Fruit fly (Drosophila melanogaster) whole organism, embryonic: Measurements from ENCODE around the gene CG1532.

ENCODE experiments used
- Atf6 ChIP-seq: fragments of 200-800 bp; sonication (Bioruptor generic); IDR thresholded peaks from 2 replicates; pipeline ENCODE4 v1.3.6; 2022; ENCODE audit warnings: missing biosample characterization, missing genetic modification characterization
- CG12391 ChIP-seq: fragments of 200-800 bp; sonication (Bioruptor generic); optimal IDR thresholded peaks from 3 replicates; lab custom pipeline; 2018; ENCODE audit warnings: missing biosample characterization, mild to moderate bottlenecking, missing genetic modification characterization, moderate library complexity
- CG13296 ChIP-seq: fragments of 200-800 bp; sonication (Bioruptor generic); optimal IDR thresholded peaks from 3 replicates; lab custom pipeline; 2018; ENCODE audit warnings: missing biosample characterization, mild to moderate bottlenecking, missing genetic modification characterization
- CG13775 ChIP-seq: fragments of 200-800 bp; sonication (Bioruptor generic); optimal IDR thresholded peaks from 3 replicates; lab custom pipeline; 2017; ENCODE audit warnings: missing biosample characterization, mild to moderate bottlenecking, missing genetic modification characterization
- CG15479 ChIP-seq: fragments of 200-800 bp; sonication (Bioruptor generic); optimal IDR thresholded peaks from 3 replicates; lab custom pipeline; 2019; ENCODE audit warnings: missing biosample characterization, mild to moderate bottlenecking, missing genetic modification characterization, moderate library complexity
- CG15696 ChIP-seq: fragments of 200-800 bp; sonication (Bioruptor generic); optimal IDR thresholded peaks from 2 replicates; lab custom pipeline; 2019; ENCODE audit warnings: missing biosample characterization, mild to moderate bottlenecking, missing genetic modification characterization, moderate library complexity
- CG1602 ChIP-seq: fragments of 200-800 bp; sonication (Bioruptor generic); optimal IDR thresholded peaks from 3 replicates; lab custom pipeline; 2016; ENCODE audit warnings: missing biosample characterization, missing genetic modification characterization
- CG16813 ChIP-seq: fragments of 200-800 bp; sonication (Bioruptor generic); IDR thresholded peaks from 3 replicates; pipeline ENCODE4 v1.3.6; 2022; ENCODE audit warnings: missing biosample characterization, missing genetic modification characterization; ENCODE audit not compliant: partially characterized antibody
- CG16815 ChIP-seq: fragments of 200-800 bp; sonication (Bioruptor generic); optimal IDR thresholded peaks from 3 replicates; lab custom pipeline; 2017; ENCODE audit warnings: missing biosample characterization, mild to moderate bottlenecking, missing genetic modification characterization
- CG17568 ChIP-seq: fragments of 200-800 bp; sonication (Bioruptor generic); optimal IDR thresholded peaks from 2 replicates; lab custom pipeline; 2018; ENCODE audit warnings: missing biosample characterization, mild to moderate bottlenecking, missing genetic modification characterization, moderate library complexity
- CG2116 ChIP-seq: fragments of 200-800 bp; sonication (Bioruptor generic); optimal IDR thresholded peaks from 3 replicates; lab custom pipeline; 2018; ENCODE audit warnings: missing biosample characterization, mild to moderate bottlenecking, missing genetic modification characterization
- CG2120 ChIP-seq: fragments of 200-800 bp; sonication (Bioruptor generic); optimal IDR thresholded peaks from 3 replicates; lab custom pipeline; 2016; ENCODE audit warnings: missing biosample characterization, missing genetic modification characterization
- CG3281 ChIP-seq: fragments of 200-800 bp; sonication (Bioruptor generic); optimal IDR thresholded peaks from 3 replicates; lab custom pipeline; 2017; ENCODE audit warnings: missing biosample characterization, mild to moderate bottlenecking, missing genetic modification characterization
- CG3847 ChIP-seq: fragments of 200-800 bp; sonication (Bioruptor generic); IDR thresholded peaks from 2 replicates; pipeline ENCODE4 v1.3.6; 2022; ENCODE audit warnings: missing biosample characterization, missing genetic modification characterization
- CG8388 ChIP-seq: fragments of 200-800 bp; sonication (Bioruptor generic); optimal IDR thresholded peaks from 2 replicates; lab custom pipeline; 2019; ENCODE audit warnings: missing biosample characterization, mild to moderate bottlenecking, missing genetic modification characterization, moderate library complexity
- CG8924 ChIP-seq: fragments of 200-800 bp; optimal IDR thresholded peaks from 3 replicates; lab custom pipeline; 2019; ENCODE audit warnings: missing biosample characterization, mild to moderate bottlenecking, missing genetic modification characterization, moderate library complexity
- D ChIP-seq, 2 experiments: fragments of 200-800 bp in 1 of 2; fragments of >200 bp in 1 of 2; sonication (Bioruptor generic) in 1 of 2; optimal IDR thresholded peaks; 2 replicates in 1 of 2; 3 replicates in 1 of 2; lab custom pipeline; 2017; ENCODE audit warnings: mild to moderate bottlenecking in 1 of 2, missing biosample characterization in 1 of 2, missing genetic modification characterization in 1 of 2, missing genetic modification reagents in 1 of 2
- D19B ChIP-seq: fragments of 200-800 bp; sonication (Bioruptor generic); optimal IDR thresholded peaks from 2 replicates; lab custom pipeline; 2017; ENCODE audit warnings: missing biosample characterization, mild to moderate bottlenecking, missing genetic modification characterization
- Dbx ChIP-seq: fragments of 200-800 bp; sonication (Bioruptor generic); IDR thresholded peaks from 3 replicates; pipeline ENCODE4 v1.3.6; 2022; ENCODE audit warnings: missing biosample characterization, missing genetic modification characterization
- Dek ChIP-seq: fragments of 200-800 bp; sonication (Bioruptor generic); optimal IDR thresholded peaks from 3 replicates; lab custom pipeline; 2019; ENCODE audit warnings: missing biosample characterization, mild to moderate bottlenecking, missing genetic modification characterization, moderate library complexity
- Drgx ChIP-seq: fragments of 200-800 bp; sonication (Bioruptor generic); IDR thresholded peaks from 2 replicates; pipeline ENCODE4 v1.3.6; 2022; ENCODE audit warnings: missing biosample characterization, missing genetic modification characterization
- E2f1 ChIP-seq: fragments of 200-800 bp; sonication (Bioruptor generic); IDR thresholded peaks from 2 replicates; pipeline ENCODE4 v1.3.6; 2022; ENCODE audit warnings: missing biosample characterization, missing genetic modification characterization
- Gsc ChIP-seq: fragments of 200-800 bp; sonication (Bioruptor generic); IDR thresholded peaks from 2 replicates; pipeline ENCODE4 v1.3.6; 2022; ENCODE audit warnings: missing biosample characterization, missing genetic modification characterization
- Hmr ChIP-seq: fragments of 200-800 bp; sonication (Bioruptor generic); optimal IDR thresholded peaks from 3 replicates; lab custom pipeline; 2017; ENCODE audit warnings: mild to moderate bottlenecking, missing biosample characterization, missing genetic modification reagents, missing genetic modification characterization
- Oaz ChIP-seq: fragments of 200-800 bp; sonication (Bioruptor generic); IDR thresholded peaks from 2 replicates; pipeline ENCODE4 v1.3.6; 2022; ENCODE audit warnings: missing biosample characterization, missing genetic modification characterization
- Sox102F ChIP-seq: fragments of 200-800 bp; sonication (Bioruptor generic); optimal IDR thresholded peaks from 2 replicates; lab custom pipeline; 2018; ENCODE audit warnings: missing biosample characterization, mild to moderate bottlenecking, missing genetic modification characterization, moderate library complexity
- Spps ChIP-seq: fragments of 200-800 bp; sonication (Bioruptor generic); optimal IDR thresholded peaks from 2 replicates; lab custom pipeline; 2018; ENCODE audit warnings: missing biosample characterization, mild to moderate bottlenecking, missing genetic modification characterization
- Taf1 ChIP-seq: fragments of 200-800 bp; sonication (Bioruptor generic); IDR thresholded peaks from 2 replicates; pipeline ENCODE4 v1.3.6; 2022; ENCODE audit warnings: missing biosample characterization, missing genetic modification characterization
- Xrp1 ChIP-seq: fragments of 200-800 bp; sonication (Bioruptor generic); IDR thresholded peaks from 2 replicates; pipeline ENCODE4 v1.3.6; 2022; ENCODE audit warnings: missing biosample characterization, missing genetic modification characterization
- cg ChIP-seq: fragments of 200-800 bp; sonication (Bioruptor generic); optimal IDR thresholded peaks from 3 replicates; lab custom pipeline; 2019; ENCODE audit warnings: missing biosample characterization, mild to moderate bottlenecking, missing genetic modification characterization, moderate library complexity
- ci ChIP-seq: fragments of 200-800 bp; sonication (Bioruptor generic); IDR thresholded peaks from 3 replicates; pipeline ENCODE4 v1.3.6; 2022; ENCODE audit warnings: missing biosample characterization, missing genetic modification characterization
- cwo ChIP-seq: fragments of 200-800 bp; sonication (Bioruptor generic); optimal IDR thresholded peaks from 3 replicates; lab custom pipeline; 2017; ENCODE audit warnings: missing biosample characterization, missing genetic modification characterization, mild to moderate bottlenecking, moderate library complexity, missing genetic modification reagents
- dm ChIP-seq: fragments of 200-800 bp; sonication (Bioruptor generic); optimal IDR thresholded peaks from 3 replicates; lab custom pipeline; 2016; ENCODE audit warnings: missing biosample characterization, missing genetic modification characterization
- fd3F ChIP-seq: fragments of 200-800 bp; sonication (Bioruptor generic); optimal IDR thresholded peaks from 2 replicates; lab custom pipeline; 2018; ENCODE audit warnings: missing biosample characterization, mild to moderate bottlenecking, missing genetic modification characterization, moderate library complexity
- fd96Cb ChIP-seq: fragments of 200-800 bp; sonication (Bioruptor generic); optimal IDR thresholded peaks from 2 replicates; lab custom pipeline; 2018; ENCODE audit warnings: missing biosample characterization, mild to moderate bottlenecking, missing genetic modification characterization, moderate library complexity
- gcm ChIP-seq: fragments of 200-800 bp; sonication (Bioruptor generic); optimal IDR thresholded peaks from 2 replicates; lab custom pipeline; 2019; ENCODE audit warnings: missing biosample characterization, mild to moderate bottlenecking, missing genetic modification characterization, moderate library complexity
- grau ChIP-seq: fragments of 200-800 bp; optimal IDR thresholded peaks from 3 replicates; lab custom pipeline; 2019; ENCODE audit warnings: missing biosample characterization, mild to moderate bottlenecking, missing genetic modification characterization, moderate library complexity
- hkb ChIP-seq, 2 experiments: fragments of 200-800 bp in 1 of 2; fragments of >200 bp in 1 of 2; sonication (Bioruptor generic) in 1 of 2; IDR thresholded peaks in 1 of 2; optimal IDR thresholded peaks in 1 of 2; 2 replicates each; pipeline versions ENCODE4 v1.3.6 to Lab custom; 2017 to 2022; ENCODE audit warnings: missing biosample characterization in 1 of 2, missing genetic modification characterization in 1 of 2
- jigr1 ChIP-seq: fragments of 200-800 bp; sonication (Bioruptor generic); IDR thresholded peaks from 3 replicates; pipeline ENCODE4 v1.3.6; 2022; ENCODE audit warnings: missing biosample characterization, missing genetic modification characterization
- kni ChIP-seq: fragments of 200-800 bp; sonication (Bioruptor generic); optimal IDR thresholded peaks from 3 replicates; lab custom pipeline; 2017; ENCODE audit warnings: mild to moderate bottlenecking, missing biosample characterization, missing genetic modification reagents, missing genetic modification characterization
- odd ChIP-seq: fragments of 200-800 bp; sonication (Bioruptor generic); optimal IDR thresholded peaks from 2 replicates; lab custom pipeline; 2017; ENCODE audit warnings: missing biosample characterization, mild to moderate bottlenecking, missing genetic modification characterization
- onecut ChIP-seq: fragments of 200-800 bp; sonication (Bioruptor generic); IDR thresholded peaks from 2 replicates; pipeline ENCODE4 v1.3.6; 2022; ENCODE audit warnings: missing biosample characterization, missing genetic modification characterization
- salm ChIP-seq: fragments of 200-800 bp; sonication (Bioruptor generic); optimal IDR thresholded peaks from 2 replicates; lab custom pipeline; 2018; ENCODE audit warnings: missing biosample characterization, mild to moderate bottlenecking, missing genetic modification characterization
- so ChIP-seq: fragments of 200-800 bp; sonication (Bioruptor generic); IDR thresholded peaks from 3 replicates; pipeline ENCODE4 v1.3.6; 2022; ENCODE audit warnings: missing biosample characterization, missing genetic modification characterization
- sob ChIP-seq: fragments of 200-800 bp; sonication (Bioruptor generic); IDR thresholded peaks from 2 replicates; pipeline ENCODE4 v1.3.6; 2022; ENCODE audit warnings: missing biosample characterization, missing genetic modification characterization
- ssp ChIP-seq: fragments of 200-800 bp; sonication (Bioruptor generic); IDR thresholded peaks from 2 replicates; pipeline ENCODE4 v1.3.6; 2022; ENCODE audit warnings: missing biosample characterization, missing genetic modification characterization
- ttk ChIP-seq: fragments of 200-800 bp; sonication (Bioruptor generic); IDR thresholded peaks from 2 replicates; pipeline ENCODE4 v2.1.2; 2022; ENCODE audit warnings: missing biosample characterization, missing genetic modification characterization
- z ChIP-seq: fragments of 200-800 bp; sonication (Bioruptor generic); IDR thresholded peaks from 3 replicates; pipeline ENCODE4 v1.3.6; 2022; ENCODE audit warnings: missing biosample characterization, missing genetic modification characterization

Gene CG1532

DNA sequence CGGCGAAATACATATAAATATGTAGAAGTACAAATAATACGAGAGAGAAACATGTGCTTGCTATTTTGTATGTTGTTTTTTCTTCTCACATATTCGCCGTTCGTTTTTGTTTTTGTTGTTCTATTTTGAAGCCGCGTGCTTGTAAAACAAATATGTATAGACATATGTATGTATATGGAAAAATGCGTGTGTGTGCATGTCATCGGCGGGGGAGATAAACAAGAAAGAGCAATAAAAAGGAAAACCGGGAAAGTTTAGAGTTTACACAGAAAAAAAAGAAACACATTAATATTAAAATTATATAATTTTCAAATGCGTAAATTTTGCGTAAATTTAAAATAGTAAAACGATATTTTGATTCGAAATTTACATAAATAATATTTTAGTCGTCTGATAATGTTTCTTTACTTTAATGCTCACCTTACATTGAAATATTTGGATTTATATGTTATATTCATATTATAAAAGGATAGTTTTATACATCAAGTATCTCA is 17.3 kb upstream of the CG1532 start (continued):
- TF ChIP-seq D (optimal IDR thresholded peaks at IDR 0.05; lab: Kevin White, UChicago) (no peak), D (GFP tag; optimal IDR thresholded peaks at IDR 0.05; lab: Kevin White, UChicago) (no peak), ssp (GFP tag; lab: Robert Waterston, UW) (no peak), jigr1 (GFP tag; lab: Robert Waterston, UW) (no peak), Drgx (GFP tag; lab: Robert Waterston, UW) (peak; percentile 58), ci (GFP tag; lab: Robert Waterston, UW) (0 out of 3 replicates have a peak, but pooled peaks have one; percentile 20), kni (GFP tag; lab: Kevin White, UChicago) (peak; percentile 13), Sox102F (GFP tag; lab: Kevin White, UChicago) (peak; percentile 32), Xrp1 (GFP tag; lab: Robert Waterston, UW) (peak; percentile 67), grau (tag; lab: Kevin White, UChicago) (peak; percentile 9), CG8388 (GFP tag; lab: Kevin White, UChicago) (peak; percentile 8), salm (tag; lab: Kevin White, UChicago) (no peak), dm (GFP tag; lab: Kevin White, UChicago) (peak; percentile 47), CG8924 (tag; lab: Kevin White, UChicago) (peak; percentile 3), ttk (GFP tag; lab: Robert Waterston, UW) (0 out of 2 replicates have a peak, but pooled peaks have one; percentile 12), gcm (GFP tag; lab: Kevin White, UChicago) (peak; percentile 25), Atf6 (GFP tag; lab: Robert Waterston, UW) (peak; percentile 17; the same call in 1 of the 2 replicates), Dbx (GFP tag; lab: Robert Waterston, UW) (no peak), cwo (GFP tag; lab: Kevin White, UChicago) (no peak), E2f1 (GFP tag; lab: Robert Waterston, UW) (peak; percentile 24; the same call in 1 of the 2 replicates), CG12391 (peak; percentile 38), Gsc (no peak), fd96Cb (tag; lab: Kevin White, UChicago) (peak; percentile 11), Hmr (no peak), CG13775 (no peak), Spps (tag; lab: Kevin White, UChicago) (peak; percentile 1), CG17568 (peak; percentile 24), cg (peak; percentile 79)

DNA sequence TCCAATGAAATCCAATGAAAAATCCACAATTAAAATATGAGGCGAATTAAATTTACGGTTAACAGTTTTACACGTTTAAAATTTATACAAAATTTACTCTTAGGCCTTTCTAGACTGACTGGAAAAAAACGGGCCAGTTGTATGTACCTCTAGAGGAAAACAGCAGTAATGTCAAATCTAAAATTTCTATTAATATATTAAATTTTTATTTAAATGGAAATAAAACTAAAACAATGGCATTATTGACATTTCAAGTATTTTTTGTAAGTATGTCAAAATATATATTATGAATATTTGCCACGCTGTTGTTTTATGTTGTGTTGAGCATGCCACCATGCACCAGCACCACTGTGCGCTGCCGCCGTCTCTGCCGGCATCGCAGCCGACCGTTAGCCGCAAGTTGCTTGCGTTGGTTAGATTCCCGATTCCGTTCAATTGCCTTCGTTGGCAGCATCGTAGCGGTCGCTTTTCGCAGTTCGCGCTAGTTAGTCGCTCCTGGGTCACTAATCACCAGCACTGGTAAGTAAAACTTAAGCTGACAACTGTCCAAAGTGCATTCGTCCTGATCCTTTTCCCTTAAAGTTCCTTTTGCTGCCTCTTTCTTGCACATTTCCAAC is 16.8 kb upstream of the CG1532 start, which contains the start of gene Cbs:
Gene Cbs (plus strand): TSS at position 308 of the 617 bp plus-strand sequence.
- TF ChIP-seq CG3847 (GFP tag; lab: Robert Waterston, UW) (peak; percentile 75), D19B (peak; percentile 67), fd3F (GFP tag; lab: Kevin White, UChicago) (peak; percentile 62), sob (GFP tag; lab: Robert Waterston, UW) (peak; percentile 65), hkb (optimal IDR thresholded peaks at IDR 0.05; lab: Kevin White, UChicago) (no peak), hkb (GFP tag; IDR thresholded peaks at IDR 0.05; lab: Robert Waterston, UW) (peak; percentile 66), CG15696 (tag; lab: Kevin White, UChicago) (peak; percentile 49), Oaz (GFP tag; lab: Robert Waterston, UW) (0 out of 2 replicates have a peak, but pooled peaks have one; percentile 39), CG16813 (no peak), Dek (tag; lab: Kevin White, UChicago) (peak; percentile 65), CG13296 (GFP tag; lab: Kevin White, UChicago) (peak; percentile 37), CG2120 (GFP tag; lab: Kevin White, UChicago) (peak; percentile 31), CG3281 (GFP tag; lab: Kevin White, UChicago) (peak; percentile 75), Taf1 (peak; percentile 50; the same call in 1 of the 2 replicates), so (GFP tag; lab: Robert Waterston, UW) (peak; percentile 66; the same call in 2 of the 3 replicates), onecut (peak; percentile 8), CG2116 (GFP tag; lab: Kevin White, UChicago) (peak; percentile 1), z (GFP tag; lab: Robert Waterston, UW) (no peak), CG16815 (peak; percentile 57), odd (GFP tag; lab: Kevin White, UChicago) (peak; percentile 63), CG15479 (GFP tag; lab: Kevin White, UChicago) (no peak), CG1602 (GFP tag; lab: Kevin White, UChicago) (peak; percentile 48)
